Worm (Caenorhabditis elegans) whole organism, L1 larva: ENCODE measurements around the gene ape-1.

Experiments
- Y116A8C.19 ChIP-seq: sonication (generic microtip); optimal IDR thresholded peaks from 2 replicates; lab custom pipeline; 2016; ENCODE audit warnings: missing compliant biosample characterization, missing genetic modification characterization, borderline replicate concordance
- ceh-63 ChIP-seq: fragments of 200-800 bp; sonication (Bioruptor generic); optimal IDR thresholded peaks from 2 replicates; lab custom pipeline; 2018; ENCODE audit warnings: mild to moderate bottlenecking, missing genetic modification characterization, missing compliant biosample characterization
- ceh-8 ChIP-seq: fragments of 200-800 bp; sonication (Bioruptor generic); optimal IDR thresholded peaks from 2 replicates; lab custom pipeline; 2018; ENCODE audit warnings: mild to moderate bottlenecking, missing genetic modification characterization, moderate library complexity, missing compliant biosample characterization
- dsc-1 ChIP-seq: sonication (generic microtip); optimal IDR thresholded peaks from 2 replicates; lab custom pipeline; 2016; ENCODE audit warnings: mild to moderate bottlenecking, missing genetic modification characterization, missing compliant biosample characterization
- efl-1 ChIP-seq, 4 experiments: fragments of 150-350 bp; optimal IDR thresholded peaks in 3 of 4; peaks in 1 of 4; 1 replicate in 1 of 4; 2 replicates in 3 of 4; lab custom pipeline; 2014; ENCODE audit warnings: missing biosample characterization in 2 of 4, missing genetic modification characterization in 2 of 4, missing genetic modification reagents in 2 of 4
- egl-27 ChIP-seq, 2 experiments: fragments of 150-350 bp in 1 of 2; sonication (generic microtip); optimal IDR thresholded peaks; 3 replicates each; lab custom pipeline; 2017 to 2018; ENCODE audit warnings: missing biosample characterization in 2 of 2, missing genetic modification characterization in 2 of 2, missing genetic modification reagents in 2 of 2
- elt-2 ChIP-seq: sonication (generic microtip); optimal IDR thresholded peaks from 2 replicates; lab custom pipeline; 2016; ENCODE audit warnings: missing genetic modification characterization, mild to moderate bottlenecking, inconsistent platforms, missing compliant biosample characterization, missing genetic modification reagents
- fkh-10 ChIP-seq: sonication (generic microtip); optimal IDR thresholded peaks from 2 replicates; lab custom pipeline; 2017; ENCODE audit warnings: missing biosample characterization, missing genetic modification reagents, missing genetic modification characterization
- fkh-4 ChIP-seq: sonication (generic microtip); optimal IDR thresholded peaks from 2 replicates; lab custom pipeline; 2016; ENCODE audit warnings: missing compliant biosample characterization, missing genetic modification characterization, borderline replicate concordance
- grh-1 ChIP-seq: fragments of 200-800 bp; sonication (Bioruptor generic); IDR thresholded peaks from 2 replicates; pipeline ENCODE4 v1.3.6; 2022; ENCODE audit warnings: missing genetic modification reagents, missing genetic modification characterization, missing compliant biosample characterization
- isw-1 ChIP-seq: fragments of 200-800 bp; sonication (Bioruptor generic); IDR thresholded peaks from 2 replicates; pipeline ENCODE4 v1.3.6; 2022; ENCODE audit warnings: missing genetic modification characterization, missing compliant biosample characterization
- lin-13 ChIP-seq: fragments of 150-350 bp; optimal IDR thresholded peaks from 2 replicates; lab custom pipeline; 2014; ENCODE audit warnings: missing biosample characterization, missing genetic modification reagents, missing genetic modification characterization
- lin-14 ChIP-seq: fragments of 200-800 bp; sonication (Bioruptor generic); optimal IDR thresholded peaks from 2 replicates; lab custom pipeline; 2018; ENCODE audit warnings: mild to moderate bottlenecking, missing genetic modification characterization, moderate library complexity, missing compliant biosample characterization
- lin-39 ChIP-seq: fragments of 150-350 bp; optimal IDR thresholded peaks from 2 replicates; lab custom pipeline; 2014; ENCODE audit warnings: missing biosample characterization, missing genetic modification reagents, missing genetic modification characterization
- mep-1 ChIP-seq: fragments of 150-350 bp; optimal IDR thresholded peaks from 2 replicates; lab custom pipeline; 2014; ENCODE audit warnings: missing biosample characterization, missing genetic modification characterization
- nhr-12 ChIP-seq: sonication (generic microtip); optimal IDR thresholded peaks from 2 replicates; lab custom pipeline; 2017; ENCODE audit warnings: missing biosample characterization, missing genetic modification characterization
- nhr-19 ChIP-seq: fragments of 200-800 bp; sonication (Bioruptor generic); conservative IDR thresholded peaks from 2 replicates; pipeline ENCODE4 v1.3.6; 2022; ENCODE audit warnings: missing genetic modification characterization, missing compliant biosample characterization
- nhr-20 ChIP-seq: sonication (generic microtip); optimal IDR thresholded peaks from 2 replicates; lab custom pipeline; 2016; ENCODE audit warnings: mild to moderate bottlenecking, missing genetic modification characterization, missing compliant biosample characterization
- nhr-71 ChIP-seq: sonication (generic microtip); optimal IDR thresholded peaks from 2 replicates; lab custom pipeline; 2016; ENCODE audit warnings: mild to moderate bottlenecking, missing genetic modification characterization, moderate library complexity, missing compliant biosample characterization
- nhr-76 ChIP-seq: sonication (generic microtip); optimal IDR thresholded peaks from 2 replicates; lab custom pipeline; 2017; ENCODE audit warnings: missing biosample characterization, missing genetic modification characterization
- nhr-84 ChIP-seq: sonication (generic microtip); optimal IDR thresholded peaks from 2 replicates; lab custom pipeline; 2017; ENCODE audit warnings: missing biosample characterization, missing genetic modification characterization
- pax-3 ChIP-seq: fragments of 200-800 bp; sonication (Bioruptor generic); optimal IDR thresholded peaks from 2 replicates; lab custom pipeline; 2018; ENCODE audit warnings: mild to moderate bottlenecking, missing genetic modification characterization, moderate library complexity, missing compliant biosample characterization
- snpc-4 ChIP-seq: fragments of 150-350 bp; optimal IDR thresholded peaks from 2 replicates; lab custom pipeline; 2014; ENCODE audit warnings: missing biosample characterization, missing genetic modification characterization
- sup-37 ChIP-seq: fragments of 200-800 bp; sonication (Bioruptor generic); optimal IDR thresholded peaks from 2 replicates; lab custom pipeline; 2018; ENCODE audit warnings: mild to moderate bottlenecking, missing genetic modification characterization, missing compliant biosample characterization
- tbx-2 ChIP-seq: sonication (generic microtip); optimal IDR thresholded peaks from 2 replicates; lab custom pipeline; 2016; ENCODE audit warnings: missing genetic modification characterization, missing compliant biosample characterization
- unc-86 ChIP-seq: sonication (generic microtip); optimal IDR thresholded peaks from 2 replicates; lab custom pipeline; 2016; ENCODE audit warnings: missing genetic modification characterization, missing compliant biosample characterization
- xbp-1 ChIP-seq: sonication (generic microtip); optimal IDR thresholded peaks from 2 replicates; lab custom pipeline; 2016; ENCODE audit warnings: missing genetic modification characterization, missing compliant biosample characterization
- zag-1 ChIP-seq: fragments of 150-350 bp; optimal IDR thresholded peaks from 2 replicates; lab custom pipeline; 2014; ENCODE audit warnings: missing biosample characterization, missing genetic modification characterization
- zip-4 ChIP-seq: fragments of 200-800 bp; sonication (Bioruptor generic); optimal IDR thresholded peaks from 2 replicates; lab custom pipeline; 2018; ENCODE audit warnings: mild to moderate bottlenecking, missing genetic modification characterization, moderate library complexity, missing compliant biosample characterization

The ape-1 gene

ce11 chrV:11691553-11691952 lies 15.8 kb downstream of the ape-1 start, which contains the start of gene W05E10.1:
Gene W05E10.1 (minus strand): TSS chrV:11691691.
- TF ChIP-seq efl-1 (optimal IDR thresholded peaks at IDR 0.05; lab: Kevin White, UChicago) (no peak), efl-1 (GFP tag; optimal IDR thresholded peaks at IDR 0.05 in 1 of 2; lab: Kevin White, UChicago) (peak in 1 of 2 experiments; percentile 53), nhr-71 (no peak), isw-1 (no peak), lin-13 (GFP tag; lab: Kevin White, UChicago) (no peak), elt-2 (tag; lab: Kevin White, UChicago) (peak; percentile 55)

- TF ChIP-seq snpc-4 (no peak), mep-1 (tag; lab: Kevin White, UChicago) (no peak), ceh-63 (GFP tag; lab: Kevin White, UChicago) (no peak), efl-1 (optimal IDR thresholded peaks at IDR 0.05; lab: Kevin White, UChicago) (no peak), efl-1 (GFP tag; optimal IDR thresholded peaks at IDR 0.05 in 1 of 2; lab: Kevin White, UChicago) (peak in 1 of 2 experiments; percentile 41), lin-39 (tag; lab: Kevin White, UChicago) (no peak)
Measured at ce11 chrV:11695597-11695996, 19.9 kb downstream of the ape-1 start, which contains the start of gene W05E10.5. Gene W05E10.5 (minus strand): TSS chrV:11695697.

- TF ChIP-seq dsc-1 (tag; lab: Kevin White, UChicago) (no peak), tbx-2 (no peak), fkh-10 (GFP tag; lab: Kevin White, UChicago) (peak; percentile 62), lin-14 (peak; percentile 70)
Measured at ce11 chrV:11697482-11697881, 21.7 kb downstream of the ape-1 start.

ce11 chrV:11704658-11705057 lies 28.9 kb downstream of the ape-1 start:
- no peak for TF ChIP-seq sup-37 (GFP tag; lab: Kevin White, UChicago)
- TF ChIP-seq nhr-76 (tag; lab: Kevin White, UChicago), result no peak
- peak; percentile 84 for TF ChIP-seq fkh-10 (GFP tag; lab: Kevin White, UChicago)
- TF ChIP-seq lin-14, result peak; percentile 1
- TF ChIP-seq nhr-19 (GFP tag; lab: Robert Waterston, UW), result no peak

- TF ChIP-seq lin-14 (peak; percentile 23), lin-39 (tag; lab: Kevin White, UChicago) (no peak)
Measured at ce11 chrV:11705399-11705798, 29.7 kb downstream of the ape-1 start, which contains the start of gene ceh-32. Gene ceh-32 (minus strand): TSS chrV:11705400.

ce11 chrV:11706353-11706752 lies 30.6 kb downstream of the ape-1 start:
- TF ChIP-seq lin-14 (peak; percentile 39), xbp-1 (no peak), zag-1 (tag; lab: Kevin White, UChicago) (no peak), nhr-20 (tag; lab: Kevin White, UChicago) (no peak), zip-4 (GFP tag; lab: Kevin White, UChicago) (no peak), nhr-84 (tag; lab: Kevin White, UChicago) (no peak), ceh-8 (GFP tag; lab: Kevin White, UChicago) (peak; percentile 95), egl-27 (tag; optimal IDR thresholded peaks at IDR 0.05; lab: Kevin White, UChicago) (no peak), lin-39 (tag; lab: Kevin White, UChicago) (no peak), fkh-4 (tag; lab: Kevin White, UChicago) (no peak), Y116A8C.19 (tag; lab: Kevin White, UChicago) (no peak), grh-1 (GFP tag; lab: Robert Waterston, UW) (no peak), pax-3 (tag; lab: Kevin White, UChicago) (no peak)

DNA sequence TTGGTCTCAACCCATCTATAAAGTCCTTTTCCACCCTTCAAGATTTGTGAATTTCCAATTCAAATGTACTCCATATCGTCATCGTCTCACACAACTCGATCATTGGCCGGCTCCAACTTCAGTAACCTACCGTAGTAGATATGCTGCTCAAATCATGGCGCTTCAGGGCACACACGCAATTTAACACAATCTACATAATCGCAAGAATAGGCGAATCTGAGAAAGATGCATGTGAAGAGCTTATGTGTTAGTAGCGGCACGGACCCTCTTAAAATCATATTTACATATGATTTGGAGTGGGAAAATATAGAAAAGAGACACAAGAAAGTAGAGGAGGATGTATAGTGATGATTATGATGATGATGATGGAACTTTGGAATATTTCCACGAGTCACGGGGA lies 36.0 kb downstream of the ape-1 start:
- TF ChIP-seq nhr-12 (tag; lab: Kevin White, UChicago) (no peak), lin-14 (peak; percentile 44), unc-86 (tag; lab: Kevin White, UChicago) (no peak), fkh-10 (GFP tag; lab: Kevin White, UChicago) (peak; percentile 69)
